Fruit fly (Drosophila melanogaster) whole organism, prepupa: Measurements from ENCODE around the gene Fum4.

Experiments used
- CG6276 ChIP-seq: fragments of 200-800 bp; sonication (Bioruptor generic); optimal IDR thresholded peaks from 2 replicates; lab custom pipeline; 2017; ENCODE audit warnings: missing biosample characterization, mild to moderate bottlenecking, missing genetic modification characterization
- CG8632 ChIP-seq: fragments of 200-800 bp; sonication (Bioruptor generic); optimal IDR thresholded peaks from 3 replicates; lab custom pipeline; 2016; ENCODE audit warnings: missing biosample characterization, missing genetic modification characterization
- Gug ChIP-seq: fragments of 200-800 bp; sonication (Bioruptor generic); IDR thresholded peaks from 2 replicates; pipeline ENCODE4 v1.3.6; 2022; ENCODE audit warnings: missing biosample characterization, missing genetic modification characterization
- Hr39 ChIP-seq: fragments of 200-800 bp; sonication (Bioruptor generic); optimal IDR thresholded peaks from 2 replicates; lab custom pipeline; 2016; ENCODE audit warnings: missing biosample characterization, missing genetic modification characterization
- fkh ChIP-seq: fragments of 200-800 bp; sonication (Bioruptor generic); optimal IDR thresholded peaks from 3 replicates; lab custom pipeline; 2017; ENCODE audit warnings: missing biosample characterization, mild to moderate bottlenecking, missing genetic modification characterization, moderate library complexity

DNA sequence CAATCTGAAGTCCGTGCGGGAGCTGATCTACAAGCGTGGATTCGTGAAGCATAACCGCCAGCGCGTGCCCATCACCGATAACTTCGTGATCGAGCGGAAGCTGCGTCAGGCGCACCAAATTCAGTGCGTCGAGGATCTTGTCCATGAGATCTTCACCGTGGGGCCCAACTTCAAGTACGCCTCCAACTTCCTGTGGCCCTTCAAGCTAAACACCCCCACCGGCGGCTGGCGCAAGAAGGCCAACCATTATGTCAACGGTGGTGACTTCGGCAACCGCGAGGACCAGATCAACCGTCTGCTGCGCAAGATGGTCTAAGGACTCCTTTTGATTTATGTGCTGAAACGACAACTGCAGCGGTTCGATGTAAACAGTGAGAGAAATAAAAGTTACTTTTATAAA lies 10.4 kb upstream of the Fum4 start:
- TF ChIP-seq CG6276 (GFP tag; lab: Kevin White, UChicago), result no peak
- TF ChIP-seq Hr39, result no peak
- no peak for TF ChIP-seq Gug (GFP tag; lab: Robert Waterston, UW)
- TF ChIP-seq fkh (GFP tag; lab: Kevin White, UChicago), result no peak
- no peak for TF ChIP-seq CG8632
